Fruit fly (Drosophila melanogaster): ENCODE measurements around the gene CG5555.

DNA sequence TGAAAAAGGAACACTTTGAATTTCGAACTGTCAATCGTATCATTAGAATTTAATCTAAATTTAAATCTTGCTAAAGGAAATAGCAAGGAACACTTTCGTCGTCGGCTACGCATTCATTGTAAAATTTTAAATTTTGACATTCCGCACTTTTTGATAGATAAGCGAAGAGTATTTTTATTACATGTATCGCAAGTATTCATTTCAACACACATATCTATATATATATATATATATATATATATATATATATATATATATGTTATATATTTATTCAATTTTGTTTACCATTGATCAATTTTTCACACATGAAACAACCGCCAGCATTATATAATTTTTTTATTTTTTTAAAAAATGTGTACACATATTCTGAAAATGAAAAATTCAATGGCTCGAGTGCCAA lies 20.6 kb downstream of the CG5555 start, which contains the start of gene CG11779:
- TF ChIP-seq salr (GFP tag; optimal IDR thresholded peaks at IDR 0.05) (no peak), CG9139 (GFP tag; optimal IDR thresholded peaks at IDR 0.05) (no peak)
